Fruit fly (Drosophila melanogaster): ENCODE data around the gene CG9231.

CG9231 gene

dm6 chr3L:19557197-19557995 is 28.4 kb downstream of the CG9231 start:
- TF ChIP-seq CrebA (GFP tag; optimal IDR thresholded peaks at IDR 0.05; ENCODE audit: borderline replicate concordance) (peak; percentile 59), br (GFP tag; optimal IDR thresholded peaks at IDR 0.05) (no peak), Jra (GFP tag; optimal IDR thresholded peaks at IDR 0.05) (no peak), h (GFP tag; optimal IDR thresholded peaks at IDR 0.05) (no peak), dl (GFP tag; optimal IDR thresholded peaks at IDR 0.05; ENCODE audit: insufficient read depth in 1 of 2, partially characterized antibody in 2 of 2) (no peak), rgr (GFP tag; optimal IDR thresholded peaks at IDR 0.05) (peak; percentile 30), Sp1 (GFP tag; optimal IDR thresholded peaks at IDR 0.05) (peak; percentile 88), dsf (GFP tag; optimal IDR thresholded peaks at IDR 0.05; ENCODE audit: borderline replicate concordance) (no peak), N (GFP tag; optimal IDR thresholded peaks at IDR 0.05) (no peak), Myc (optimal IDR thresholded peaks at IDR 0.05) (no peak), woc (GFP tag; optimal IDR thresholded peaks at IDR 0.05) (peak; percentile 6), OdsH (GFP tag; optimal IDR thresholded peaks at IDR 0.05) (peak; percentile 51), ey (GFP tag; optimal IDR thresholded peaks at IDR 0.05) (no peak), fru (GFP tag; optimal IDR thresholded peaks at IDR 0.05) (no peak), Rel (GFP tag; optimal IDR thresholded peaks at IDR 0.05) (peak; percentile 34), Rel (tag; optimal IDR thresholded peaks at IDR 0.05) (peak; percentile 67), Hr83 (GFP tag; optimal IDR thresholded peaks at IDR 0.05; ENCODE audit: poor library complexity, severe bottlenecking) (no peak), CG32264 (GFP tag; optimal IDR thresholded peaks at IDR 0.05) (no peak), Hr78 (GFP tag; optimal IDR thresholded peaks at IDR 0.05) (no peak), Dif (GFP tag; optimal IDR thresholded peaks at IDR 0.05; ENCODE audit: partially characterized antibody) (no peak), sv (GFP tag; optimal IDR thresholded peaks at IDR 0.05) (no peak), Vsx2 (GFP tag; optimal IDR thresholded peaks at IDR 0.05; ENCODE audit: partially characterized antibody) (no peak), tai (GFP tag; optimal IDR thresholded peaks at IDR 0.05) (peak; percentile 19), Mio (GFP tag; optimal IDR thresholded peaks at IDR 0.05) (no peak), lola (GFP tag; optimal IDR thresholded peaks at IDR 0.05) (no peak), HLH106 (tag; optimal IDR thresholded peaks at IDR 0.05) (peak; percentile 82), Abd-B (GFP tag; optimal IDR thresholded peaks at IDR 0.05) (no peak), foxo (GFP tag; optimal IDR thresholded peaks at IDR 0.05) (peak in 1 of 2 experiments; percentile 74), dmrt93B (GFP tag; optimal IDR thresholded peaks at IDR 0.05) (peak; percentile 67), psq (GFP tag; optimal IDR thresholded peaks at IDR 0.05) (peak; percentile 58)

- TF ChIP-seq Myc (optimal IDR thresholded peaks at IDR 0.05), result no peak
- TF ChIP-seq Dfd (GFP tag; optimal IDR thresholded peaks at IDR 0.05), result no peak
- TF ChIP-seq Vsx2 (GFP tag; optimal IDR thresholded peaks at IDR 0.05; ENCODE audit: partially characterized antibody), result peak; percentile 7
- no peak for TF ChIP-seq pan (optimal IDR thresholded peaks at IDR 0.05)
- TF ChIP-seq h (GFP tag; optimal IDR thresholded peaks at IDR 0.05), result no peak
- no peak for TF ChIP-seq CG9705 (GFP tag; optimal IDR thresholded peaks at IDR 0.05)
- peak; percentile 44 for TF ChIP-seq woc (GFP tag; optimal IDR thresholded peaks at IDR 0.05)
- TF ChIP-seq Jra (GFP tag; optimal IDR thresholded peaks at IDR 0.05), result no peak
- TF ChIP-seq Sp1 (GFP tag; optimal IDR thresholded peaks at IDR 0.05), result no peak
- peak; percentile 25 for TF ChIP-seq CrebA (GFP tag; optimal IDR thresholded peaks at IDR 0.05; ENCODE audit: borderline replicate concordance)
- peak; percentile 87 for TF ChIP-seq fru (GFP tag; optimal IDR thresholded peaks at IDR 0.05)
- TF ChIP-seq Rel (GFP tag; optimal IDR thresholded peaks at IDR 0.05), result peak; percentile 12
- TF ChIP-seq Rel (tag; optimal IDR thresholded peaks at IDR 0.05), result peak; percentile 3
These were observed 29.1 kb downstream of the CG9231 start for dm6 chr3L:19556738-19557137.

- TF ChIP-seq usp (GFP tag; optimal IDR thresholded peaks at IDR 0.05), result no peak
- TF ChIP-seq dl (GFP tag; optimal IDR thresholded peaks at IDR 0.05; ENCODE audit: insufficient read depth in 1 of 2, partially characterized antibody in 2 of 2), result no peak
- TF ChIP-seq Abd-B (GFP tag; optimal IDR thresholded peaks at IDR 0.05), result no peak
- TF ChIP-seq tai (GFP tag; optimal IDR thresholded peaks at IDR 0.05), result no peak
- no peak for TF ChIP-seq psq (GFP tag; optimal IDR thresholded peaks at IDR 0.05)
- peak in 1 of 2 experiments; percentile 17 for TF ChIP-seq foxo (GFP tag; optimal IDR thresholded peaks at IDR 0.05)
- TF ChIP-seq h (GFP tag; optimal IDR thresholded peaks at IDR 0.05), result no peak
- no peak for TF ChIP-seq Hnf4 (GFP tag; optimal IDR thresholded peaks at IDR 0.05)
- TF ChIP-seq woc (GFP tag; optimal IDR thresholded peaks at IDR 0.05), result no peak
- no peak for TF ChIP-seq sv (GFP tag; optimal IDR thresholded peaks at IDR 0.05)
- no peak for TF ChIP-seq fru (GFP tag; optimal IDR thresholded peaks at IDR 0.05)
- no peak for TF ChIP-seq Jra (GFP tag; optimal IDR thresholded peaks at IDR 0.05)
- TF ChIP-seq CG9705 (GFP tag; optimal IDR thresholded peaks at IDR 0.05), result no peak
- TF ChIP-seq Vsx2 (GFP tag; optimal IDR thresholded peaks at IDR 0.05; ENCODE audit: partially characterized antibody), result no peak
- TF ChIP-seq dmrt93B (GFP tag; optimal IDR thresholded peaks at IDR 0.05), result no peak
- TF ChIP-seq pan (optimal IDR thresholded peaks at IDR 0.05), result no peak
- no peak for TF ChIP-seq Rel (GFP tag; optimal IDR thresholded peaks at IDR 0.05)
- peak; percentile 31 for TF ChIP-seq Rel (tag; optimal IDR thresholded peaks at IDR 0.05)
These were observed 29.8 kb downstream of the CG9231 start for dm6 chr3L:19555906-19556457.

Measured in whole organism, wandering third instar larva.